Worm (Caenorhabditis elegans) whole organism, L4/young adult: ENCODE results near the gene ZK228.13.

ENCODE experiments used
- dao-5 ChIP-seq: sonication (generic microtip); optimal IDR thresholded peaks from 2 replicates; lab custom pipeline; 2016; ENCODE audit warnings: missing genotype, missing genetic modification characterization, moderate library complexity, missing compliant biosample characterization
- him-1 ChIP-seq: sonication (generic microtip); optimal IDR thresholded peaks from 2 replicates; lab custom pipeline; 2016; ENCODE audit warnings: missing genotype, missing genetic modification reagents, missing genetic modification characterization, missing compliant biosample characterization

DNA sequence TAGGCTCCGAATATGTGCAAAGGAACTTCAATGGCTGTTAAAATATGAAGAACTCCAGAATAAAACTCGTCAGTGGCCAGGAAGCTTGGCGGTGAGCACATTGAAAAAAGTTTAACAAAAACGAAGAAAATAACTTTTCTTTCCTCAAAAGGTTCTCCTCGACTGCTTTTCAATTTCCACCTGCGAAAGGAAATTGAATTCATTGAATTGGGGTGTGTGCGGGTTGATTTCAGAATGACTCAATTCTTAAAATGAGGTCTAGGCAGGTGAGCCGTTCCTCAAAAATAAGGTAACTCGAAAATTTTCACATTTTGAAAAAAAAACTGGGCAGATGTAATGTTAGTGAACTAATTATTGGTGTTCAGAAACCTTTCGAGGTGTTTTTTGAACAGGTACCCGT lies 5.4 kb upstream of the ZK228.13 start, which contains the start of gene srh-182:
- TF ChIP-seq him-1 (tag; lab: Kevin White, UChicago) (no peak), dao-5 (tag; lab: Kevin White, UChicago) (no peak)
